Fruit fly (Drosophila melanogaster) whole organism, prepupa: ENCODE data around the gene CG8372.

ENCODE experiments used
- Blimp-1 ChIP-seq: fragments of 200-800 bp; sonication (Bioruptor generic); optimal IDR thresholded peaks from 3 replicates; lab custom pipeline; 2017; ENCODE audit warnings: missing biosample characterization, missing genetic modification characterization, mild to moderate bottlenecking, moderate library complexity, missing genetic modification reagents
- CG11294 ChIP-seq: fragments of 200-800 bp; sonication (Bioruptor generic); IDR thresholded peaks from 2 replicates; pipeline ENCODE4 v1.3.6; 2022; ENCODE audit warnings: missing biosample characterization, missing genetic modification characterization
- CG11902 ChIP-seq: fragments of 200-800 bp; sonication (Bioruptor generic); optimal IDR thresholded peaks from 3 replicates; lab custom pipeline; 2016; ENCODE audit warnings: missing biosample characterization, missing genetic modification characterization
- CG15336 ChIP-seq: fragments of 200-800 bp; sonication (Bioruptor generic); IDR thresholded peaks from 2 replicates; pipeline ENCODE4 v1.3.6; 2022; ENCODE audit warnings: missing biosample characterization, missing genetic modification characterization
- CG16779 ChIP-seq: fragments of 200-800 bp; sonication (Bioruptor generic); optimal IDR thresholded peaks from 3 replicates; lab custom pipeline; 2017; ENCODE audit warnings: missing biosample characterization, mild to moderate bottlenecking, missing genetic modification characterization
- CG3032 ChIP-seq: fragments of 200-800 bp; optimal IDR thresholded peaks from 2 replicates; lab custom pipeline; 2019; ENCODE audit warnings: missing biosample characterization, mild to moderate bottlenecking, missing genetic modification characterization, moderate library complexity
- CG31627 ChIP-seq: fragments of 200-800 bp; sonication (Bioruptor generic); optimal IDR thresholded peaks from 3 replicates; lab custom pipeline; 2016; ENCODE audit warnings: missing biosample characterization, missing genetic modification characterization
- CG32006 ChIP-seq: fragments of 200-800 bp; sonication (Bioruptor generic); optimal IDR thresholded peaks from 3 replicates; lab custom pipeline; 2017; ENCODE audit warnings: missing biosample characterization, mild to moderate bottlenecking, missing genetic modification characterization
- CG4318 ChIP-seq: fragments of 200-800 bp; sonication (Bioruptor generic); optimal IDR thresholded peaks from 3 replicates; lab custom pipeline; 2017; ENCODE audit warnings: missing biosample characterization, mild to moderate bottlenecking, missing genetic modification characterization
- CG6163 ChIP-seq: fragments of 200-800 bp; sonication (Bioruptor generic); IDR thresholded peaks from 3 replicates; pipeline ENCODE4 v1.3.6; 2022; ENCODE audit warnings: missing biosample characterization, missing genetic modification characterization
- CG6854 ChIP-seq: fragments of 200-800 bp; sonication (Bioruptor generic); optimal IDR thresholded peaks from 2 replicates; lab custom pipeline; 2017; ENCODE audit warnings: missing biosample characterization, mild to moderate bottlenecking, missing genetic modification characterization
- CG7368 ChIP-seq: fragments of 200-800 bp; sonication (Bioruptor generic); optimal IDR thresholded peaks from 3 replicates; lab custom pipeline; 2016; ENCODE audit warnings: missing biosample characterization, missing genetic modification characterization
- CG8119 ChIP-seq: fragments of 200-800 bp; sonication (Bioruptor generic); IDR thresholded peaks from 3 replicates; pipeline ENCODE4 v1.3.6; 2022; ENCODE audit warnings: missing biosample characterization, missing genetic modification characterization
- CG8632 ChIP-seq: fragments of 200-800 bp; sonication (Bioruptor generic); optimal IDR thresholded peaks from 3 replicates; lab custom pipeline; 2016; ENCODE audit warnings: missing biosample characterization, missing genetic modification characterization
- Eip75B ChIP-seq: fragments of 200-800 bp; sonication (Bioruptor generic); optimal IDR thresholded peaks from 3 replicates; lab custom pipeline; 2016; ENCODE audit warnings: missing biosample characterization, missing genetic modification characterization
- Eip78C ChIP-seq: fragments of 200-800 bp; sonication (Bioruptor generic); peaks from one replicate; lab custom pipeline; 2016; ENCODE audit warnings: missing biosample characterization, missing genetic modification characterization
- Gug ChIP-seq: fragments of 200-800 bp; sonication (Bioruptor generic); IDR thresholded peaks from 2 replicates; pipeline ENCODE4 v1.3.6; 2022; ENCODE audit warnings: missing biosample characterization, missing genetic modification characterization
- Hr38 ChIP-seq: sonication (Bioruptor generic); optimal IDR thresholded peaks from 2 replicates; lab custom pipeline; 2016; ENCODE audit warnings: missing biosample characterization, missing genetic modification characterization
- Hr39 ChIP-seq: fragments of 200-800 bp; sonication (Bioruptor generic); optimal IDR thresholded peaks from 2 replicates; lab custom pipeline; 2016; ENCODE audit warnings: missing biosample characterization, missing genetic modification characterization
- Hr4 ChIP-seq: fragments of 200-800 bp; sonication (Bioruptor generic); optimal IDR thresholded peaks from 3 replicates; lab custom pipeline; 2016; ENCODE audit warnings: missing biosample characterization, missing genetic modification characterization
- Lpt ChIP-seq: fragments of 200-800 bp; sonication (Bioruptor generic); optimal IDR thresholded peaks from 3 replicates; lab custom pipeline; 2016; ENCODE audit warnings: missing biosample characterization, missing genetic modification characterization
- OdsH ChIP-seq: fragments of 200-800 bp; sonication (Bioruptor generic); optimal IDR thresholded peaks from 3 replicates; lab custom pipeline; 2016; ENCODE audit warnings: missing biosample characterization, missing genetic modification characterization
- Sox14 ChIP-seq: fragments of 200-800 bp; sonication (Bioruptor generic); optimal IDR thresholded peaks from 3 replicates; lab custom pipeline; 2016; ENCODE audit warnings: missing biosample characterization, missing genetic modification characterization
- Sox15 ChIP-seq: fragments of 200-800 bp; sonication (Bioruptor generic); optimal IDR thresholded peaks from 3 replicates; lab custom pipeline; 2016; ENCODE audit warnings: missing biosample characterization, missing genetic modification characterization
- cyc ChIP-seq: fragments of 200-800 bp; sonication (Bioruptor generic); optimal IDR thresholded peaks from 3 replicates; lab custom pipeline; 2016; ENCODE audit warnings: missing biosample characterization, missing genetic modification characterization
- dac ChIP-seq: fragments of 200-800 bp; sonication (Bioruptor generic); optimal IDR thresholded peaks from 2 replicates; lab custom pipeline; 2017; ENCODE audit warnings: missing biosample characterization, mild to moderate bottlenecking, missing genetic modification characterization
- dsx ChIP-seq: fragments of 200-800 bp; optimal IDR thresholded peaks from 3 replicates; lab custom pipeline; 2019; ENCODE audit warnings: missing biosample characterization, mild to moderate bottlenecking, missing genetic modification characterization, moderate library complexity; ENCODE audit not compliant: poor library complexity, severe bottlenecking
- eg ChIP-seq: fragments of 200-800 bp; sonication (Bioruptor generic); IDR thresholded peaks from 3 replicates; pipeline ENCODE4 v1.3.6; 2022; ENCODE audit warnings: missing biosample characterization, missing genetic modification characterization
- esn ChIP-seq: fragments of 200-800 bp; sonication (Bioruptor generic); optimal IDR thresholded peaks from 2 replicates; lab custom pipeline; 2016; ENCODE audit warnings: missing biosample characterization, mild to moderate bottlenecking, missing genetic modification characterization, moderate library complexity
- fd59A ChIP-seq: fragments of 200-800 bp; sonication (Bioruptor generic); optimal IDR thresholded peaks from 2 replicates; lab custom pipeline; 2017; ENCODE audit warnings: missing biosample characterization, mild to moderate bottlenecking, missing genetic modification characterization, missing genetic modification reagents
- fd85E ChIP-seq: fragments of 200-800 bp; sonication (Bioruptor generic); optimal IDR thresholded peaks from 3 replicates; lab custom pipeline; 2016; ENCODE audit warnings: missing biosample characterization, missing genetic modification characterization
- fkh ChIP-seq: fragments of 200-800 bp; sonication (Bioruptor generic); optimal IDR thresholded peaks from 3 replicates; lab custom pipeline; 2017; ENCODE audit warnings: missing biosample characterization, mild to moderate bottlenecking, missing genetic modification characterization, moderate library complexity
- net ChIP-seq: fragments of 200-800 bp; sonication (Bioruptor generic); optimal IDR thresholded peaks from 3 replicates; lab custom pipeline; 2016; ENCODE audit warnings: missing biosample characterization, missing genetic modification characterization
- salr ChIP-seq, 2 experiments: fragments of 200-800 bp; sonication (Bioruptor generic); optimal IDR thresholded peaks; 3 replicates each; lab custom pipeline; 2016 to 2018; ENCODE audit warnings: missing biosample characterization in 2 of 2, missing genetic modification characterization in 2 of 2, mild to moderate bottlenecking in 1 of 2
- ss ChIP-seq, 2 experiments: fragments of 200-800 bp; sonication (Bioruptor generic); optimal IDR thresholded peaks; 2 replicates in 1 of 2; 3 replicates in 1 of 2; lab custom pipeline; 2017 to 2018; ENCODE audit warnings: mild to moderate bottlenecking in 2 of 2, missing biosample characterization in 2 of 2, missing genetic modification characterization in 2 of 2, moderate library complexity in 1 of 2
- svp ChIP-seq: fragments of 200-800 bp; sonication (Bioruptor generic); peaks from one replicate; lab custom pipeline; 2016; ENCODE audit warnings: missing biosample characterization, missing genetic modification characterization
- topi ChIP-seq: fragments of 200-800 bp; sonication (Bioruptor generic); optimal IDR thresholded peaks from 3 replicates; lab custom pipeline; 2016; ENCODE audit warnings: missing biosample characterization, missing genetic modification characterization
- vri ChIP-seq: fragments of 200-800 bp; sonication (Bioruptor generic); optimal IDR thresholded peaks from 3 replicates; lab custom pipeline; 2016; ENCODE audit warnings: missing biosample characterization, mild to moderate bottlenecking, missing genetic modification characterization

CG8372 gene

DNA sequence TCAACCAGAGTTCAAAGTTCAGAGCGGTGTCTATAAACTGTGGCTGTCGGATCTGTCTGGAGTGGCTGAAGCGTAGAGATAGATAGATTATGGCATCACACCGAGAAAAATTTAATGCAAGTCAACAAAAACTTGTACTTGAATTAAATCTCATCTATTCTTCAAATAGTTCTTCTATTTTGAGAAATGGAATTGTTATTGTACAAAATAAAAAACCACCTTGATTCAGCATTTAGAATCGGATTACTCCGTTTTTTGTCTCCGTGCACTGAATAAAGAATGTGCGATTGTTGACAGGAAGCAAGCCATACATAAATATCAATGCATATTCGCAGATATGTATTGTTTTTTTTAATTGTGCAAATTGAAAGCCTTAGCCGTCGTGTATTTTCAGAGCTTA, 16.9 kb upstream of the CG8372 start (continued):
- no peak for TF ChIP-seq CG7368 (GFP tag; lab: Kevin White, UChicago)
- peak; percentile 65 for TF ChIP-seq CG8119 (GFP tag; lab: Robert Waterston, UW)
- TF ChIP-seq cyc = peak; percentile 71
- peak; percentile 87 for TF ChIP-seq CG6163 (GFP tag; lab: Robert Waterston, UW)
- peak; percentile 23 for TF ChIP-seq fd59A (GFP tag; lab: Kevin White, UChicago)
- peak; percentile 14 for TF ChIP-seq Sox15
- TF ChIP-seq svp = peak; percentile 98
- peak; percentile 71 for TF ChIP-seq dsx (GFP tag; lab: Kevin White, UChicago)

DNA sequence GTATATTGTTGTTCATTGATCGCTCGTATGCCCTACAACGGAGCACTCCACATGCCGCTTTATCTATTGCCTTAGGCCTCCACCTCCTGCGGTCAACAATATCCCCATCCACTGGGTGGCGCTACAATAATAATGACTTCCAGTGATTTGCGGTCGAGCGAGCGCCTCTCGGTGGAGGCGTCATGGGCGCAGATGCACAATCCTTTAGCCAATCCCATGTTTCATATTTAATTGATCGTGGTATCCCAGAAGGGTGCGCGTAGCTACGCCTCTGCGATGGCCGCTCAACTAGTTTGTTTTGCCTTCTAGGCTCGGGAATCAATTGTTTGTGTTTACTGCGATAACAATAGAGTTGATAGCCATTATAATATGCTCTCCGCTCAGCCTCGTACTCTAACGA, 16.4 kb upstream of the CG8372 start:
- TF ChIP-seq dac = peak; percentile 35
- TF ChIP-seq salr (GFP tag; optimal IDR thresholded peaks at IDR 0.05; lab: Kevin White, UChicago) = peak in 1 of 2 experiments; percentile 2
- no peak for TF ChIP-seq net (GFP tag; lab: Kevin White, UChicago)
- no peak for TF ChIP-seq vri (GFP tag; lab: Kevin White, UChicago)
- TF ChIP-seq OdsH = no peak
- peak; percentile 2 for TF ChIP-seq dsx (GFP tag; lab: Kevin White, UChicago)
- TF ChIP-seq Hr38 (GFP tag; lab: Kevin White, UChicago) = no peak
- TF ChIP-seq eg (GFP tag; lab: Robert Waterston, UW) = peak; percentile 78
- peak; percentile 75 for TF ChIP-seq CG6163 (GFP tag; lab: Robert Waterston, UW)
- TF ChIP-seq Eip78C = no peak
- peak; percentile 47 for TF ChIP-seq CG4318
- TF ChIP-seq CG32006 = peak; percentile 64
- TF ChIP-seq CG11294 = peak; percentile 63
- peak; percentile 26 for TF ChIP-seq CG16779 (tag; lab: Kevin White, UChicago)
- no peak for TF ChIP-seq CG11902 (GFP tag; lab: Kevin White, UChicago)
- peak; percentile 47 for TF ChIP-seq fkh
- peak; percentile 66 for TF ChIP-seq Hr4 (GFP tag; lab: Kevin White, UChicago)
- peak; percentile 18; the same call in 2 of the 3 replicates for TF ChIP-seq CG8119 (GFP tag; lab: Robert Waterston, UW)
- TF ChIP-seq CG15336 (GFP tag; lab: Robert Waterston, UW) = peak; percentile 68
- TF ChIP-seq Sox14 (GFP tag; lab: Kevin White, UChicago) = no peak
- TF ChIP-seq CG31627 (GFP tag; lab: Kevin White, UChicago) = no peak
- peak; percentile 72 for TF ChIP-seq Gug (GFP tag; lab: Robert Waterston, UW)

DNA sequence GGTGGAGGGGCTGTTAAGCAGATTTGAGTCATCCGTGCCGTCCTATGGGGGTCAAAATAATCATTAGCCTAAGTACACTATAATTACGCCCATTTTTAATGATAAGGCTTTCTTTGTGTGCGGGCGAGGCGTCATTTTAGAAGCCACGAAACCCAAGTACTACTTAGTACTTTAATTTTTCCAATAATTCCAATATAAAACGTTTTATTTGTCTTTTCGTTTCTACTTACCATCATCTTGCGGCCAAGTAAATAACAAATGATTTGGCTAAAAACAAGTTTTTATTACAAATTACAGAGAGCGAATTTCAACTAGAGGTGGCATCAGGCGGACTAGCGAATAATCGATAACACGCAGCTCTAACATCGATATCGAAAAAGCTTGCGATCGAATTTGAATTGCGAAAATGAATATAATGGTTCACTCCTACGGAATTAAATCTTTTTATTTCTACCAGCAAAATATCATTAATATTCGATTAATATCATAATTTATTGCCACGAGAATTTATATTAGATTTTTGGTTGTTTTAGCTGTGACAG, 7.8 kb upstream of the CG8372 start, which contains the start of gene Snx6:
TSS of gene Snx6 (minus strand) at position 349 of the 542 bp plus-strand sequence.
- no peak for TF ChIP-seq CG3032 (tag; lab: Kevin White, UChicago)
- no peak for TF ChIP-seq CG11902 (GFP tag; lab: Kevin White, UChicago)
- peak; percentile 16 for TF ChIP-seq esn (GFP tag; lab: Kevin White, UChicago)
- no peak for TF ChIP-seq salr (GFP tag; optimal IDR thresholded peaks at IDR 0.05; lab: Kevin White, UChicago)
- TF ChIP-seq Sox14 (GFP tag; lab: Kevin White, UChicago) = peak; percentile 58
- no peak for TF ChIP-seq svp
- TF ChIP-seq Eip75B (GFP tag; lab: Kevin White, UChicago) = no peak
- no peak for TF ChIP-seq Gug (GFP tag; lab: Robert Waterston, UW)
- TF ChIP-seq Blimp-1 (GFP tag; lab: Kevin White, UChicago) = no peak

DNA sequence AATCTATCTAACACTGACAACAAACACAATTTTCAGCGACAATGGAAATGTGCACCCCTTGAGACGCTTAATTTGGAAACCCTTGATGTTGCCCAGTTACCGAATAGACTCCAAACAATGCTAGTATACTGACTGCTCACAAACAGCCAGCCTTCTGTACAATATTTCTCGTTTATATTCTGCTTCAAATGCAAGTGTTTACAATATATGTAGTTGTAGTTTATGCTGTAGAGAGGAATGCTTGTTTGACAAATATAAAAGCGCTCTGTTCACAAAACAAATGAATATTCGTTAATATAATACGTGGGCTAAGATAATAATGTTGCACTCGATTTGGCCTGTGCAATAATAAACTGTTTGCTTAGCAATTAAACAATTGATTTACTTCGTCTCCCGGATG, 5.2 kb upstream of the CG8372 start, which contains the start of gene CG8292:
TSS of gene CG8292 (minus strand) at position 101 of the 400 bp plus-strand sequence.
- TF ChIP-seq CG6854 (GFP tag; lab: Kevin White, UChicago) (no peak), CG3032 (tag; lab: Kevin White, UChicago) (no peak), CG16779 (tag; lab: Kevin White, UChicago) (no peak), Lpt (GFP tag; lab: Kevin White, UChicago) (no peak), net (GFP tag; lab: Kevin White, UChicago) (no peak), cyc (no peak), Hr39 (GFP tag; lab: Kevin White, UChicago) (no peak), topi (GFP tag; lab: Kevin White, UChicago) (no peak), Sox14 (GFP tag; lab: Kevin White, UChicago) (no peak), CG8632 (no peak), Eip75B (GFP tag; lab: Kevin White, UChicago) (no peak), Hr38 (GFP tag; lab: Kevin White, UChicago) (no peak), fd85E (GFP tag; lab: Kevin White, UChicago) (no peak), ss (GFP tag; optimal IDR thresholded peaks at IDR 0.05; lab: Kevin White, UChicago) (no peak)
